Worm (Caenorhabditis elegans) whole organism, young adult: Measurements from ENCODE around the gene str-134.

Source experiments
- B0035.1 ChIP-seq: sonication (generic microtip); optimal IDR thresholded peaks from 2 replicates; lab custom pipeline; 2016; ENCODE audit warnings: missing genetic modification characterization, mild to moderate bottlenecking, missing compliant biosample characterization, missing genotype, missing genetic modification reagents
- B0261.1 ChIP-seq: sonication (generic microtip); optimal IDR thresholded peaks from 2 replicates; lab custom pipeline; 2016; ENCODE audit warnings: mild to moderate bottlenecking, missing genetic modification characterization, moderate library complexity, missing compliant biosample characterization
- B0336.3 ChIP-seq: fragments of 200-800 bp; sonication (Bioruptor generic); IDR thresholded peaks from 2 replicates; pipeline ENCODE4 v1.3.6; 2022; ENCODE audit warnings: missing genetic modification characterization, missing compliant biosample characterization
- C06A6.2 ChIP-seq: fragments of 200-800 bp; sonication (Bioruptor generic); conservative IDR thresholded peaks from 2 replicates; pipeline ENCODE4 v1.3.6; 2022; ENCODE audit warnings: missing genetic modification characterization, missing compliant biosample characterization
- C17E4.6 ChIP-seq: fragments of 200-800 bp; sonication (Bioruptor generic); IDR thresholded peaks from 2 replicates; pipeline ENCODE4 v1.3.6; 2022; ENCODE audit warnings: missing genetic modification reagents, missing genetic modification characterization, missing compliant biosample characterization
- F10E7.11 ChIP-seq: sonication (generic microtip); optimal IDR thresholded peaks from 2 replicates; lab custom pipeline; 2017; ENCODE audit warnings: mild to moderate bottlenecking, missing genetic modification characterization, moderate library complexity, missing compliant biosample characterization
- F33H1.4 ChIP-seq: fragments of 200-800 bp; sonication (Bioruptor generic); IDR thresholded peaks from 2 replicates; pipeline ENCODE4 v1.3.6; 2022; ENCODE audit warnings: missing genetic modification reagents, missing genetic modification characterization, missing compliant biosample characterization
- F37B4.10 ChIP-seq: fragments of 200-800 bp; sonication (Bioruptor generic); IDR thresholded peaks from 2 replicates; pipeline ENCODE4 v1.3.6; 2022; ENCODE audit warnings: missing genetic modification characterization, missing compliant biosample characterization
- F39B2.1 ChIP-seq: fragments of 200-800 bp; sonication (Bioruptor generic); IDR thresholded peaks from 2 replicates; pipeline ENCODE4 v1.3.6; 2022; ENCODE audit warnings: missing genetic modification reagents, missing genetic modification characterization, missing compliant biosample characterization
- F52B5.7 ChIP-seq: sonication (generic microtip); optimal IDR thresholded peaks from 2 replicates; lab custom pipeline; 2016; ENCODE audit warnings: mild to moderate bottlenecking, missing genetic modification characterization, missing compliant biosample characterization
- T07F8.4 ChIP-seq: sonication (generic microtip); optimal IDR thresholded peaks from 2 replicates; lab custom pipeline; 2016; ENCODE audit warnings: mild to moderate bottlenecking, missing genetic modification characterization, moderate library complexity, missing compliant biosample characterization
- Y53G8AR.9 ChIP-seq: fragments of 200-800 bp; sonication (Bioruptor generic); conservative IDR thresholded peaks from 2 replicates; pipeline ENCODE4 v1.3.6; 2022; ENCODE audit warnings: missing genetic modification reagents, missing genetic modification characterization, missing compliant biosample characterization
- Y56A3A.18 ChIP-seq: fragments of 200-800 bp; sonication (Bioruptor generic); IDR thresholded peaks from 2 replicates; pipeline ENCODE4 v1.3.6; 2022; ENCODE audit warnings: missing genetic modification reagents, missing genetic modification characterization, missing compliant biosample characterization
- Y95B8A.8 ChIP-seq: fragments of 200-800 bp; sonication (Bioruptor generic); IDR thresholded peaks from 2 replicates; pipeline ENCODE4 v1.3.6; 2022; ENCODE audit warnings: missing genetic modification reagents, missing genetic modification characterization, missing compliant biosample characterization
- aptf-2 ChIP-seq: fragments of 200-800 bp; sonication (Bioruptor generic); conservative IDR thresholded peaks from 2 replicates; pipeline ENCODE4 v1.3.6; 2022; ENCODE audit warnings: missing genetic modification reagents, missing genetic modification characterization, missing compliant biosample characterization
- aptf-3 ChIP-seq: fragments of 200-800 bp; sonication (Bioruptor generic); IDR thresholded peaks from 2 replicates; pipeline ENCODE4 v1.3.6; 2022; ENCODE audit warnings: missing genetic modification characterization, missing compliant biosample characterization
- athp-1 ChIP-seq: sonication (generic microtip); optimal IDR thresholded peaks from 2 replicates; lab custom pipeline; 2017; ENCODE audit warnings: mild to moderate bottlenecking, missing genetic modification characterization, missing compliant biosample characterization
- ccch-3 ChIP-seq: fragments of 200-800 bp; sonication (Bioruptor generic); optimal IDR thresholded peaks from 2 replicates; lab custom pipeline; 2018; ENCODE audit warnings: mild to moderate bottlenecking, missing genetic modification characterization, missing compliant biosample characterization
- ceh-91 ChIP-seq: fragments of 200-800 bp; sonication (Bioruptor generic); IDR thresholded peaks from 2 replicates; pipeline ENCODE4 v1.3.6; 2022; ENCODE audit warnings: missing genetic modification reagents, missing genetic modification characterization, missing compliant biosample characterization
- die-1 ChIP-seq: sonication (generic microtip); optimal IDR thresholded peaks from 2 replicates; lab custom pipeline; 2016; ENCODE audit warnings: missing genotype, mild to moderate bottlenecking, missing genetic modification characterization, missing compliant biosample characterization
- dpff-1 ChIP-seq: sonication (generic microtip); optimal IDR thresholded peaks from 2 replicates; lab custom pipeline; 2017; ENCODE audit warnings: mild to moderate bottlenecking, missing genetic modification characterization, missing compliant biosample characterization
- dpl-1 ChIP-seq: fragments of 150-350 bp; optimal IDR thresholded peaks from 2 replicates; lab custom pipeline; 2014; ENCODE audit warnings: missing biosample characterization, missing genetic modification reagents, missing genetic modification characterization
- egl-44 ChIP-seq: fragments of 200-800 bp; sonication (Bioruptor generic); IDR thresholded peaks from 2 replicates; pipeline ENCODE4 v1.3.6; 2022; ENCODE audit warnings: missing genetic modification reagents, missing genetic modification characterization, missing compliant biosample characterization
- ets-4 ChIP-seq: fragments of 200-800 bp; sonication (Bioruptor generic); optimal IDR thresholded peaks from 2 replicates; lab custom pipeline; 2018; ENCODE audit warnings: mild to moderate bottlenecking, missing genetic modification characterization, missing compliant biosample characterization
- fkh-3 ChIP-seq: sonication (generic microtip); optimal IDR thresholded peaks from 2 replicates; lab custom pipeline; 2016; ENCODE audit warnings: mild to moderate bottlenecking, missing genetic modification characterization, missing compliant biosample characterization
- hlh-12 ChIP-seq: sonication (generic microtip); optimal IDR thresholded peaks from 2 replicates; lab custom pipeline; 2016; ENCODE audit warnings: missing genetic modification characterization, missing compliant biosample characterization
- lin-35 ChIP-seq, 3 experiments: fragments of 150-350 bp in 2 of 3; sonication (generic microtip) in 1 of 3; optimal IDR thresholded peaks; 2 replicates each; lab custom pipeline; 2014 to 2018; ENCODE audit warnings: missing biosample characterization in 3 of 3, missing genetic modification characterization in 3 of 3, missing genetic modification reagents in 3 of 3
- lsy-27 ChIP-seq: sonication (generic microtip); optimal IDR thresholded peaks from 2 replicates; lab custom pipeline; 2017; ENCODE audit warnings: missing genetic modification characterization, mild to moderate bottlenecking, missing compliant biosample characterization, antibody characterized with exemption, missing genotype, borderline replicate concordance; ENCODE audit not compliant: insufficient read depth
- nfya-2 ChIP-seq: fragments of 200-800 bp; sonication (Bioruptor generic); IDR thresholded peaks from 2 replicates; pipeline ENCODE4 v1.3.6; 2022; ENCODE audit warnings: missing genetic modification reagents, missing genetic modification characterization, missing compliant biosample characterization
- nfyb-1 ChIP-seq: fragments of 200-800 bp; sonication (Bioruptor generic); IDR thresholded peaks from 2 replicates; pipeline ENCODE4 v1.3.6; 2022; ENCODE audit warnings: missing genetic modification reagents, missing genetic modification characterization, missing compliant biosample characterization
- nhr-120 ChIP-seq: fragments of 200-800 bp; sonication (Bioruptor generic); IDR thresholded peaks from 2 replicates; pipeline ENCODE4 v1.3.6; 2022; ENCODE audit warnings: missing genetic modification characterization, missing compliant biosample characterization
- nhr-27 ChIP-seq: fragments of 200-800 bp; sonication (Bioruptor generic); optimal IDR thresholded peaks from 2 replicates; lab custom pipeline; 2018; ENCODE audit warnings: mild to moderate bottlenecking, missing genetic modification characterization, moderate library complexity, missing compliant biosample characterization
- pbrm-1 ChIP-seq: fragments of 200-800 bp; sonication (Bioruptor generic); IDR thresholded peaks from 2 replicates; pipeline ENCODE4 v1.3.6; 2022; ENCODE audit warnings: missing genetic modification reagents, missing genetic modification characterization, missing compliant biosample characterization
- pha-4 ChIP-seq: fragments of 150-350 bp; sonication (generic microtip); optimal IDR thresholded peaks from 2 replicates; lab custom pipeline; 2014; ENCODE audit warnings: missing biosample characterization, missing genetic modification reagents, missing genetic modification characterization
- sdz-38 ChIP-seq: sonication (generic microtip); optimal IDR thresholded peaks from 2 replicates; lab custom pipeline; 2016; ENCODE audit warnings: missing genotype, missing genetic modification characterization, missing compliant biosample characterization
- sea-2 ChIP-seq: fragments of 200-800 bp; sonication (Bioruptor generic); IDR thresholded peaks from 2 replicates; pipeline ENCODE4 v1.3.6; 2022; ENCODE audit warnings: missing genetic modification characterization, missing compliant biosample characterization
- somi-1 ChIP-seq: fragments of 200-800 bp; sonication (Bioruptor generic); optimal IDR thresholded peaks from 2 replicates; lab custom pipeline; 2018; ENCODE audit warnings: mild to moderate bottlenecking, missing genetic modification characterization, missing compliant biosample characterization
- sptf-2 ChIP-seq: fragments of 200-800 bp; sonication (Bioruptor generic); optimal IDR thresholded peaks from 2 replicates; lab custom pipeline; 2018; ENCODE audit warnings: mild to moderate bottlenecking, missing genetic modification characterization, missing compliant biosample characterization
- tbx-9 ChIP-seq: sonication (generic microtip); optimal IDR thresholded peaks from 2 replicates; lab custom pipeline; 2016; ENCODE audit warnings: borderline replicate concordance, missing genetic modification characterization, inconsistent platforms, missing compliant biosample characterization
- tlf-1 ChIP-seq: fragments of 200-800 bp; sonication (Bioruptor generic); optimal IDR thresholded peaks from 2 replicates; lab custom pipeline; 2018; ENCODE audit warnings: mild to moderate bottlenecking, missing genetic modification characterization, missing compliant biosample characterization
- xnd-1 ChIP-seq: sonication (generic microtip); optimal IDR thresholded peaks from 2 replicates; lab custom pipeline; 2016; ENCODE audit warnings: missing genotype, missing genetic modification reagents, missing genetic modification characterization, missing compliant biosample characterization
- ztf-25 ChIP-seq: fragments of 200-800 bp; sonication (Bioruptor generic); IDR thresholded peaks from 2 replicates; pipeline ENCODE4 v1.3.6; 2022; ENCODE audit warnings: missing genetic modification reagents, missing genetic modification characterization, missing compliant biosample characterization

The str-134 gene

DNA sequence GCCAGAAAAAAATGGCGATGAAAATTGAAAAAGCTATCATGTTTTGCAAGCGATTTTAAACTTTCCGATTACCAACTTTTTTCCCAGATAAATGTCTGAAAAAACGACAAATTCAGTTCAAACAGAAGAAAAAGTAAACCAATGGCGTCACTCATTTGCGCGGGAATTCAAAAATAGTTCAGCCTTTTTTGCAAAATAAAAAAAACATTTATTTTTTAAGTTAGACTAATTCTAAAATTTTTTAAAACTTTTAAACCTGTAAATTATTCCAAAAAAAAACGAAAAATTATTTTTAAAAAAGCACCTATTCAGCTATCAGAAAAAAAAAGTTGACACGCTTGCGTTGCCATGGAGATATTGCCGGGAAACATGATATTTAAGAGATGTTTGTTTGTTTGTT, 30.6 kb upstream of the str-134 start, which contains the start of gene cyp-33C11:
cyp-33C11 (minus strand) TSS at position 101 of the 400 bp plus-strand sequence.
- no peak for TF ChIP-seq lsy-27
- no peak for TF ChIP-seq F39B2.1 (GFP tag; lab: Robert Waterston, UW)
- no peak for TF ChIP-seq Y56A3A.18 (GFP tag; lab: Robert Waterston, UW)
- no peak for TF ChIP-seq nfyb-1 (GFP tag; lab: Robert Waterston, UW)
- no peak for TF ChIP-seq somi-1 (GFP tag; lab: Kevin White, UChicago)
- no peak for TF ChIP-seq F52B5.7 (tag; lab: Kevin White, UChicago)
- no peak for TF ChIP-seq athp-1 (tag; lab: Kevin White, UChicago)
- TF ChIP-seq pbrm-1 (GFP tag; lab: Robert Waterston, UW) = no peak
- no peak for TF ChIP-seq pha-4 (tag; lab: Kevin White, UChicago)
- no peak for TF ChIP-seq Y53G8AR.9
- TF ChIP-seq egl-44 (GFP tag; lab: Robert Waterston, UW) = no peak
- TF ChIP-seq nfya-2 (GFP tag; lab: Robert Waterston, UW) = no peak
- no peak for TF ChIP-seq dpff-1 (tag; lab: Kevin White, UChicago)
- TF ChIP-seq sptf-2 (GFP tag; lab: Kevin White, UChicago) = no peak
- TF ChIP-seq dpl-1 (GFP tag; lab: Kevin White, UChicago) = no peak
- no peak for TF ChIP-seq tlf-1 (GFP tag; lab: Kevin White, UChicago)
- TF ChIP-seq die-1 (tag; lab: Kevin White, UChicago) = no peak
- no peak for TF ChIP-seq aptf-3 (GFP tag; lab: Robert Waterston, UW)

DNA sequence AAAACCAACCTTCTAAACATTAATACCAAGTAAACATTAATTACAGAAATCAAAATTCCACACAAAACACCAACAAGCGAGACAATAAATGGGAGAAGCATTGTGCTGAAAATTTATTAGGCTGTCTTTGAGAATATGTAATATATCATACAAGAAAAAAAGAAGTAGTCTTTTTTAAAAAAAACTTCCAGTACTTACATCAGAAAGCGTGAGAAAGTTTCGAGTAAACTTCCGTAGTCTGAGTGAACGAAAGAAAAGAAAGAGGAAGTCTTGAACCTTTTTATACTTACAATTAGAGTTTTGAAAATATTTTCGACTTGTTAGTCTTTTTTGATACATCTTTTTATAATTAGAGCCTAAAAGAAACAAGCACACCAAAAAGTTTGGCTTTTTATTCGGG, 23.7 kb upstream of the str-134 start, which contains the start of gene srbc-40:
srbc-40 (minus strand) TSS at position 101 of the 400 bp plus-strand sequence.
- no peak for TF ChIP-seq hlh-12
- TF ChIP-seq die-1 (tag; lab: Kevin White, UChicago) = no peak
- TF ChIP-seq ccch-3 (GFP tag; lab: Kevin White, UChicago) = no peak
- no peak for TF ChIP-seq sea-2 (GFP tag; lab: Robert Waterston, UW)
- TF ChIP-seq ceh-91 (GFP tag; lab: Robert Waterston, UW) = no peak
- no peak for TF ChIP-seq ets-4 (GFP tag; lab: Kevin White, UChicago)
- no peak for TF ChIP-seq F10E7.11 (tag; lab: Kevin White, UChicago)
- TF ChIP-seq tlf-1 (GFP tag; lab: Kevin White, UChicago) = no peak
- TF ChIP-seq xnd-1 (tag; lab: Kevin White, UChicago) = no peak
- TF ChIP-seq Y95B8A.8 (GFP tag; lab: Robert Waterston, UW) = no peak
- no peak for TF ChIP-seq B0336.3 (GFP tag; lab: Robert Waterston, UW)
- no peak for TF ChIP-seq F37B4.10 (GFP tag; lab: Robert Waterston, UW)
- TF ChIP-seq nhr-120 (GFP tag; lab: Robert Waterston, UW) = no peak
- TF ChIP-seq athp-1 (tag; lab: Kevin White, UChicago) = no peak

DNA sequence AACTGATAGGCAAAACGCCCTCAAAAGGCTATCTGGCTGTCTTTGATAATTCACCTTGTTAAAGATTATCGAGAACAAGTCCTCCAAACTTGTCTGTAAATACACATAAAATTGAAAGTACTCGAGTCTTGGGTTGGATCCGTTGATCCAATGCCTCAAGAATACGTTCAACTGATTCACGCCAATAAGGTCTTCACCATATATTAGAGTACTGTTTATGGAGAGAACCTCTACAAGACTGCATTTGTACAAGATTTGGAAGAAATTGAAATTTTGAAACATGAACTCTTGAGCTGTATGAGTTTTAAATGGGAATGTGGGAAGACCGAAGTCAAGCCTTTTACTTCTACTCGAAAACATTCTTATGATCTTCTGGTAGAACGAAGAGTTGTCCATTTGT, 20.6 kb upstream of the str-134 start:
- TF ChIP-seq xnd-1 (tag; lab: Kevin White, UChicago) (no peak), F33H1.4 (GFP tag; lab: Robert Waterston, UW) (no peak), hlh-12 (no peak), aptf-2 (GFP tag; lab: Robert Waterston, UW) (no peak), lin-35 (GFP tag; optimal IDR thresholded peaks at IDR 0.05; lab: Kevin White, UChicago) (no peak), B0261.1 (tag; lab: Kevin White, UChicago) (no peak), nhr-27 (no peak), ztf-25 (GFP tag; lab: Robert Waterston, UW) (no peak), sdz-38 (tag; lab: Kevin White, UChicago) (no peak), T07F8.4 (tag; lab: Kevin White, UChicago) (no peak), tbx-9 (no peak), B0035.1 (tag; lab: Kevin White, UChicago) (no peak), fkh-3 (tag; lab: Kevin White, UChicago) (no peak), C17E4.6 (GFP tag; lab: Robert Waterston, UW) (no peak), C06A6.2 (no peak)
- TF ChIP-seq, all 124 proteins: peak for 0
